Fruit fly (Drosophila melanogaster): ENCODE results near the gene slf.

The slf gene

DNA sequence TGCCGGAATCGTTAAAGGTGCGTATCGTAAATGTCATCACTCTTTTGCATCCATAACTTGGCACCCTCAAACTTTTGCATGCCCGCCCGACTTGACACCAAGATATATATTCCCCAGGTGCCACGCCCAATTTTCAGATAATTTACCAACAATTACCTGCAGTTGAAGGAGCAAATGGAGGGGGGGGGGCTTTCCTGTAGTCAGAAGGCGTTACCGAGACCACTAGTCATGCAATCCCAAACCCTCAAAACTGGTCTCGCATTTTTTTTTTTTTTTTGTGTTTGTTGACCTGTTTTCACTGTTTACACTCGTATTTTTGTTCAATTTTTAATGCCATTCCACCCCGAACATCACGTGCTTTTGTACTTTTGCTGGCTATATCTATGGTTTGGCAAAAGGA, 24.0 kb upstream of the slf start:
- TF ChIP-seq pan (optimal IDR thresholded peaks at IDR 0.05) (no peak), CG8478 (optimal IDR thresholded peaks at IDR 0.05) (no peak), Dll (optimal IDR thresholded peaks at IDR 0.05) (no peak), usp (GFP tag; optimal IDR thresholded peaks at IDR 0.05) (no peak), EcR (GFP tag; optimal IDR thresholded peaks at IDR 0.05) (no peak), psq (optimal IDR thresholded peaks at IDR 0.05) (no peak)

DNA sequence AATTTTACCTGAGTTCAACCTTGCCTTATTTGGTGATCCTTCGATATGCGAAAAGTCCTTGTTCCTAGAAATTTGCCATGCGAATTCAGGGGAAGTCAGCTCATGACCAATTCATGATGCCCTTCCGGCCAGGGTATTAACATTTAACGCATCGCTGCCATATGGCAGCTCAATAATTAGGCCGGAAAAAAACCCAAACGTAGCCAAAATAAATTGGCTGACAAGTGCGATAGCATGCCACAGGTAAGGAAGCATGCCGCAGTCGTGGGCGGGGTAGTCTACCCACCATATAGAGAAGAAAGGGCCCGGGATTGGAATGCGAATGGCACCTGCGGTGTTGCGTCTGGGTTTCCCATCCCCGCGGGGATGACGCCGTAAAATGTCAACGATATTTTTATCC, 22.1 kb upstream of the slf start:
- TF ChIP-seq EcR (GFP tag; optimal IDR thresholded peaks at IDR 0.05): no peak
- no peak for TF ChIP-seq pan (optimal IDR thresholded peaks at IDR 0.05)
- TF ChIP-seq Dll (optimal IDR thresholded peaks at IDR 0.05): no peak
- no peak for TF ChIP-seq usp (GFP tag; optimal IDR thresholded peaks at IDR 0.05)
- TF ChIP-seq psq (optimal IDR thresholded peaks at IDR 0.05): no peak
- no peak for TF ChIP-seq CG8478 (optimal IDR thresholded peaks at IDR 0.05)

- no peak for TF ChIP-seq usp (GFP tag; optimal IDR thresholded peaks at IDR 0.05)
Observed at dm6 chr2L:4822258-4822657, 20.5 kb upstream of the slf start.

DNA sequence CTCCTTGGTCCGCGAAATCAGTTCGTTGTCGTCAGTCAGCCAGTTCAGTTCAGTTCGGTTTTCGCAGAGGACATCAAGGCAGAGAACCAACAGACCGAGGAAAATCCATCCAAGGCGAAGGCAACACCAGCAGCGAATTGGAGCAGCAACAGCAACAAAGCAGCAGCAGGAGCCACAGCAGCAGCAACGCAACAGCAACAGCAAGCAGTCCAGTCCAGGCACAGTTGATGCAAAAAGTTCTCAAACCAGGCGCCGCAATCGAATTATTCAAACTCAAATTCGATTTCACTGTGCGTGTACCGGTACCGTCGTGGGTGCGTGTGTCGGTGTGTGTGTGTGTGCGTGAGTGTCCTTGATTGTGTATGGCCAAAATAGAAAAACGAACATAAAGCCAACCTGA, 20.0 kb upstream of the slf start, which contains the start of gene CG15628:
TSS of gene CG15628 (plus strand) at position 18 of the 400 bp plus-strand sequence.
- TF ChIP-seq pan (optimal IDR thresholded peaks at IDR 0.05) (no peak), CG8478 (optimal IDR thresholded peaks at IDR 0.05) (no peak), usp (GFP tag; optimal IDR thresholded peaks at IDR 0.05) (no peak), psq (optimal IDR thresholded peaks at IDR 0.05) (no peak), EcR (GFP tag; optimal IDR thresholded peaks at IDR 0.05) (no peak), Dll (optimal IDR thresholded peaks at IDR 0.05) (no peak)

dm6 chr2L:4821319-4821717, 19.6 kb upstream of the slf start:
- no peak for TF ChIP-seq CG8478 (optimal IDR thresholded peaks at IDR 0.05)
- no peak for TF ChIP-seq usp (GFP tag; optimal IDR thresholded peaks at IDR 0.05)
- no peak for TF ChIP-seq pan (optimal IDR thresholded peaks at IDR 0.05)
- TF ChIP-seq EcR (GFP tag; optimal IDR thresholded peaks at IDR 0.05): no peak

DNA sequence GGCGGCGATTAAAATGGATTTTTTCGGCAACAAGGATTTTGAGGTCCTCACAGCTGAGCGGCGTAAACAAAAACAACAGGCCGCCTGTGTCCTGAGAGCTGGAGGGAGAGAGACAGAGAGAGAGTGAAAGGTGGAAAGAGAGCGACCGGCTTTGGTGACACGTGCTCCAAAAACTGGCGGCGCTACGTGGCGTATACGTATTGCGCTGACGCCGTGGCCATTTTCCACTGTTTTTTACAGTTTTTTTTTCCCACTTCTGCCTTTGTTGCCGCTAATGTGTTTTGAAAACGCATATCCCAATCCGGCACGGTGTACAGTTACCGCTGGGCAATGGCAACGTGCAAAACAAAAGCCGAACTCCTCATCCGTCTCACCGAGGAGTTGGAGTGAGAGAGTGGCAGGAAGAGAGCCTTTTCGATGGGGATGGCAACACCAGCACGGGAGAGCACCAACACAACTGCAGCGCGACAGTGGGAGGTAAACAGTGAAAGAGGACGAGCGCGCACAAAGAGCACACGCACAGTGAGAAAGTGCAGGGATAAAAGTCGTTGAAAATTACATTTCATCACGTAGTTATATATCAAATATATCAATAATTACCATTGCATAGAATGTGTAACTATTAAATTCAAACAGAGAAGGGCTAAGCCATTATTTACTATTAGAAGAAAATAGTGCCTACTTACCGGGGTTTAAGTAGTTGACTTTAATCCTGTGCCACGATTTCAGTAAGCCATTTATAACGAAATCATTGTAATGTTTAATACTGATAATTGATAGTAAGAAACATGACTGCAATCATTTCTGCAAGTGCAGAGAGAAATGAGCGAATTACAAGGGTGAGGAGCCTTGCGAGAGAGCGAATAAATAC, 19.0 kb upstream of the slf start:
- TF ChIP-seq Dll (optimal IDR thresholded peaks at IDR 0.05) (peak; percentile 18), psq (optimal IDR thresholded peaks at IDR 0.05) (no peak), CG8478 (optimal IDR thresholded peaks at IDR 0.05) (no peak)

DNA sequence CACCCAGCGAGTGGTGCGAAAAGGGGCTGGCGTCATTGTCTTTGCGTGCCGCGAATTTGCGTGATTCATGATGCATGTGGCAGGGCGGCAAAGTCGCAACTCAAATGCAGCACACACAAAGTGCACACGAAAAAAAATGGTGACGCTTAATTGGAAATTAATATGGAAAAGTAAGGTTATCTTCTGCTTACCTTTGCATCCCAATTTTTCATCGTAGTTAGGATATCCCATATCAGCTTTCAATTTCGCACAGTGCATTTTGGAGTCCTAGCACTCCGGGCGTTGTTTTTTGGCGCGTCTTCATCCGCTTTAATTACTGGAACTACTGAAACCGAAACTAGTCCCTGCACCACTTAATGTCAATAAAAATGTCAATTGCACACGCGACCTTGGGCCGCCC, 18.3 kb upstream of the slf start:
- TF ChIP-seq Dll (optimal IDR thresholded peaks at IDR 0.05) (no peak), usp (GFP tag; optimal IDR thresholded peaks at IDR 0.05) (no peak), psq (optimal IDR thresholded peaks at IDR 0.05) (no peak), CG8478 (optimal IDR thresholded peaks at IDR 0.05) (no peak), EcR (GFP tag; optimal IDR thresholded peaks at IDR 0.05) (no peak)

dm6 chr2L:4818056-4818455, 16.3 kb upstream of the slf start, which contains the start of gene CG3225:
TSS of gene CG3225 (minus strand) at chr2L:4818245.
- TF ChIP-seq usp (GFP tag; optimal IDR thresholded peaks at IDR 0.05): no peak
- no peak for TF ChIP-seq EcR (GFP tag; optimal IDR thresholded peaks at IDR 0.05)
- no peak for TF ChIP-seq Dll (optimal IDR thresholded peaks at IDR 0.05)
- TF ChIP-seq CG8478 (optimal IDR thresholded peaks at IDR 0.05): no peak
- TF ChIP-seq psq (optimal IDR thresholded peaks at IDR 0.05): no peak
- no peak for TF ChIP-seq pan (optimal IDR thresholded peaks at IDR 0.05)

DNA sequence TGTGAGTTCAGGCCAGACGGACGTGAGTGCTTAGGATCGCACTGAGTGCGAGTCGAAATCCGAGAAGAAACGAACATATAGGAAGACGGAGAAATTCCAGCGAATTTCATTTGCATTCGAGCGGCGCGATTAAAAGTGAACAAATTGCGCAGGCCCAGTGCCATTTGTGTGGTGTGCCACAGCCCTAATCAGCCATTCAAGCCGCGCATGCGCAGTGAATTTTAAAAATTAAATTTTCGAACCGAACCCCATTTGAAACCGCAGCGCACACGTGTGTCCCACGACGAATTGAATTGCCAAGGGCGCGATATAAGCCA, 11.3 kb upstream of the slf start:
- TF ChIP-seq CG8478 (optimal IDR thresholded peaks at IDR 0.05) (no peak), EcR (GFP tag; optimal IDR thresholded peaks at IDR 0.05) (no peak), psq (optimal IDR thresholded peaks at IDR 0.05) (no peak), usp (GFP tag; optimal IDR thresholded peaks at IDR 0.05) (no peak), pan (optimal IDR thresholded peaks at IDR 0.05) (no peak), Dll (optimal IDR thresholded peaks at IDR 0.05) (no peak)

dm6 chr2L:4812261-4813022, 10.7 kb upstream of the slf start, which contains the start of gene CG15629:
TSS of gene CG15629 (plus strand) at chr2L:4813009.
- TF ChIP-seq EcR (GFP tag; optimal IDR thresholded peaks at IDR 0.05) (no peak), CG8478 (optimal IDR thresholded peaks at IDR 0.05) (no peak), Dll (optimal IDR thresholded peaks at IDR 0.05) (no peak), pan (optimal IDR thresholded peaks at IDR 0.05) (no peak), psq (optimal IDR thresholded peaks at IDR 0.05) (no peak), usp (GFP tag; optimal IDR thresholded peaks at IDR 0.05) (no peak)

DNA sequence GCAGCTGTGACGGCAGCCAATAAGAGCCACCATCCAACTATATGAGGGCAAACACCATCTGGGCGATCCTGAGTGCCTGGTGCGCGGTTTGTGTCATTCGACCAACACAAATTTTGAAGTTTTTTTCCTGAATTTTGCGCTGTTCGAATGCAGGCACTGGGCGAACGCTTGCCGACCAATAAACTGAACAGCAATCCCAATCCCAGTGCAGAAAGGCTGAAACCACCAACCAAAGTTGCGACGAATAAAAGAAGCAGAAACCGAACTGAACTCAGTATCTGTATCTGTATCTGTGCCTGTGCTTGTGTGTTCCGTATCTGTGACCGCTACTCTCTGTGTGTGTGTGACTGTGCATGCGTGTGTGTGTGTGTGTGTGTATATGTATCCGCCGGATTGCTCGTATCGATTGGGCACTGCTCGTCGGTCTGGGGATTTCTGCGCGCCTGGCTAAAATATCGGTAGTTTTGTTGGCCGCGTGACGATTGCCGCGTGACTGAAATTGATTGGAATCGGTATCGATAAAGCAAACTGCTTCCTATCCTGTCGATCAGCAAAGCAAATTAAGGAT, 9.9 kb upstream of the slf start:
- TF ChIP-seq psq (optimal IDR thresholded peaks at IDR 0.05) (no peak), CG8478 (optimal IDR thresholded peaks at IDR 0.05) (peak; percentile 89), pan (optimal IDR thresholded peaks at IDR 0.05) (no peak), usp (GFP tag; optimal IDR thresholded peaks at IDR 0.05) (no peak), EcR (GFP tag; optimal IDR thresholded peaks at IDR 0.05) (peak in 1 of 2 experiments; percentile 46)

Data from whole organism.